Fruit fly (Drosophila melanogaster): ENCODE results near the gene CG16989.
A peak's percentile ranks its signal among the peaks of the same experiment; 100 is the strongest.

Gene CG16989

dm6 chrX:843489-843888, 50.5 kb downstream of the CG16989 start:
- TF ChIP-seq Abd-B (GFP tag; optimal IDR thresholded peaks at IDR 0.05) (no peak), Jra (GFP tag; optimal IDR thresholded peaks at IDR 0.05) (no peak), psq (GFP tag; optimal IDR thresholded peaks at IDR 0.05) (no peak), Myc (optimal IDR thresholded peaks at IDR 0.05) (peak; percentile 62), dsf (GFP tag; optimal IDR thresholded peaks at IDR 0.05; ENCODE audit: borderline replicate concordance) (no peak)

- TF ChIP-seq dmrt93B (GFP tag; optimal IDR thresholded peaks at IDR 0.05): no peak
These were observed 51.6 kb downstream of the CG16989 start, which contains the start of gene CG14635 for dm6 chrX:844523-844922. CG14635 (plus strand) TSS chrX:844823.

All from whole organism, wandering third instar larva.